Worm (Caenorhabditis elegans) whole organism, L4/young adult: Measurements from ENCODE around the gene clec-225.

Experiments used
- W03F9.2 ChIP-seq: fragments of 150-350 bp; optimal IDR thresholded peaks from 2 replicates; lab custom pipeline; 2014; ENCODE audit warnings: missing biosample characterization, missing genetic modification characterization
- dao-5 ChIP-seq: sonication (generic microtip); optimal IDR thresholded peaks from 2 replicates; lab custom pipeline; 2016; ENCODE audit warnings: missing genotype, missing genetic modification characterization, moderate library complexity, missing compliant biosample characterization

DNA sequence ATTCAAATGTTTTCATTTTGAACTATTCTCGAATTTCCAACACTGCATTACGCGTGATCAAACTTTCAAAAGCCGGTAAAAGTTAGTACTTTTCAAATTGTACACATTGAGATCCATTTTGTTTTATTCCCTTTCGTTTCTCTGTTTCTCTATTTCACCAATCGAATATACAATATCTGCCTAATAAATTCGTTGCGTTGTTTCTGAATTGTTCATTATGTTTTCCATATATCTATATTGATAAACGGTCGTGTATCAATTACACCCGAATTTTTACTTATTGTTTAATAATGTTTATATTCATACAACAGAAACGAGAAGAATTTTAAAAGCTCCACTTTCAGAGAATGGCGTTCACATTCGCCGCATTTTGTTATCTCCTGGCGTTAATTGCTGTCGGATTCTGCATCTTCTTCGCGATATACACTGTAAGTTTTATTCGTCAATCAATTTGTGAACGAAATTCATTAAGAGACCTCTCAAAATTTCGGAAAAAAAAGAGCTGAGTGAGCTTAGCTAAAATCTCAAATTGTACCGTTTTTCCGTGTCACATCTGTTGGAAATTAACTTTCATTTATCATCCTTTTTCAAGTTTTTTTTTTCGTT is 45.4 kb upstream of the clec-225 start, which contains the start of gene cni-1:
- TF ChIP-seq W03F9.2 (tag; lab: Kevin White, UChicago) = no peak
- TF ChIP-seq dao-5 (tag; lab: Kevin White, UChicago) = no peak
